Worm (Caenorhabditis elegans) whole organism, L3 larva: ENCODE measurements around the gene lst-6.

ENCODE experiments used
- ZK546.5 ChIP-seq: sonication (generic microtip); optimal IDR thresholded peaks from 2 replicates; lab custom pipeline; 2017; ENCODE audit warnings: missing biosample characterization, missing genetic modification characterization
- aly-2 ChIP-seq: fragments of 150-350 bp; optimal IDR thresholded peaks from 2 replicates; lab custom pipeline; 2014; ENCODE audit warnings: missing biosample characterization, missing genetic modification characterization
- ama-1 ChIP-seq: fragments of 150-350 bp; optimal IDR thresholded peaks from 2 replicates; lab custom pipeline; 2018
- ceh-16 ChIP-seq: sonication (generic microtip); optimal IDR thresholded peaks from 2 replicates; lab custom pipeline; 2017; ENCODE audit warnings: missing biosample characterization, missing genetic modification characterization
- ceh-28 ChIP-seq: fragments of 150-350 bp; optimal IDR thresholded peaks from 2 replicates; lab custom pipeline; 2014; ENCODE audit warnings: missing biosample characterization, missing genetic modification reagents, missing genetic modification characterization
- ceh-9 ChIP-seq: sonication (generic microtip); optimal IDR thresholded peaks from 2 replicates; lab custom pipeline; 2018; ENCODE audit warnings: missing biosample characterization, missing genetic modification characterization
- daf-12 ChIP-seq: fragments of 150-350 bp; optimal IDR thresholded peaks from 2 replicates; lab custom pipeline; 2014; ENCODE audit warnings: missing biosample characterization, missing genetic modification reagents, missing genetic modification characterization
- egl-27 ChIP-seq: sonication (generic microtip); optimal IDR thresholded peaks from 4 replicates; lab custom pipeline; 2017; ENCODE audit warnings: missing biosample characterization, missing genetic modification reagents, missing genetic modification characterization
- egl-5 ChIP-seq: fragments of 150-350 bp; optimal IDR thresholded peaks from 2 replicates; lab custom pipeline; 2017; ENCODE audit warnings: missing biosample characterization, missing genetic modification reagents, missing genetic modification characterization, inconsistent platforms
- elt-2 ChIP-seq: sonication (generic microtip); optimal IDR thresholded peaks from 2 replicates; lab custom pipeline; 2016; ENCODE audit warnings: missing genetic modification reagents, mild to moderate bottlenecking, missing genetic modification characterization, missing compliant biosample characterization
- elt-3 ChIP-seq, 3 experiments: fragments of 150-350 bp in 1 of 3; sonication (generic microtip) in 2 of 3; optimal IDR thresholded peaks; 2 replicates in 2 of 3; 4 replicates in 1 of 3; lab custom pipeline; 2014 to 2017; ENCODE audit warnings: missing biosample characterization in 3 of 3, missing genetic modification characterization in 3 of 3
- fkh-2 ChIP-seq: fragments of 150-350 bp; optimal IDR thresholded peaks from 2 replicates; lab custom pipeline; 2014; ENCODE audit warnings: missing biosample characterization, missing genetic modification reagents, missing genetic modification characterization
- fos-1 ChIP-seq: fragments of 150-350 bp; optimal IDR thresholded peaks from 2 replicates; lab custom pipeline; 2014; ENCODE audit warnings: missing biosample characterization, missing genetic modification characterization
- hmg-11 ChIP-seq: sonication (generic microtip); optimal IDR thresholded peaks from 2 replicates; lab custom pipeline; 2016; ENCODE audit warnings: missing genetic modification characterization, missing compliant biosample characterization
- jun-1 ChIP-seq: fragments of 150-350 bp; optimal IDR thresholded peaks from 2 replicates; lab custom pipeline; 2014; ENCODE audit warnings: missing biosample characterization, missing genetic modification reagents, missing genetic modification characterization
- lin-39 ChIP-seq: fragments of 150-350 bp; optimal IDR thresholded peaks from 2 replicates; lab custom pipeline; 2018; ENCODE audit warnings: missing biosample characterization, missing genetic modification reagents, missing genetic modification characterization
- mdl-1 ChIP-seq: fragments of 150-350 bp; optimal IDR thresholded peaks from 2 replicates; lab custom pipeline; 2014; ENCODE audit warnings: missing biosample characterization, missing genetic modification characterization
- nfya-1 ChIP-seq: sonication (generic microtip); optimal IDR thresholded peaks from 2 replicates; lab custom pipeline; 2017; ENCODE audit warnings: missing genetic modification characterization, mild to moderate bottlenecking, missing compliant biosample characterization, antibody characterized with exemption, moderate library complexity; ENCODE audit not compliant: insufficient read depth
- nhr-11 ChIP-seq: fragments of 150-350 bp; optimal IDR thresholded peaks from 2 replicates; lab custom pipeline; 2014; ENCODE audit warnings: missing biosample characterization, missing genetic modification characterization
- nhr-23 ChIP-seq: fragments of 150-350 bp; optimal IDR thresholded peaks from 2 replicates; lab custom pipeline; 2014; ENCODE audit warnings: missing biosample characterization, missing genetic modification reagents, missing genetic modification characterization
- nhr-25 ChIP-seq: sonication (generic microtip); optimal IDR thresholded peaks from 2 replicates; lab custom pipeline; 2017; ENCODE audit warnings: missing biosample characterization, missing genetic modification characterization
- nhr-43 ChIP-seq: sonication (generic microtip); optimal IDR thresholded peaks from 2 replicates; lab custom pipeline; 2016; ENCODE audit warnings: mild to moderate bottlenecking, missing genetic modification characterization, missing compliant biosample characterization; ENCODE audit not compliant: poor library complexity, severe bottlenecking
- nhr-67 ChIP-seq: fragments of 150-350 bp; optimal IDR thresholded peaks from 2 replicates; lab custom pipeline; 2014; ENCODE audit warnings: missing biosample characterization, missing genetic modification characterization
- pha-4 ChIP-seq: fragments of 150-350 bp; optimal IDR thresholded peaks from 2 replicates; lab custom pipeline; 2014; ENCODE audit warnings: missing biosample characterization, missing genetic modification reagents, missing genetic modification characterization
- pqm-1 ChIP-seq: fragments of 150-350 bp; optimal IDR thresholded peaks from 2 replicates; lab custom pipeline; 2017; ENCODE audit warnings: missing biosample characterization, missing genetic modification characterization, inconsistent platforms
- sea-2 ChIP-seq: fragments of 150-350 bp; sonication (generic microtip); optimal IDR thresholded peaks from 4 replicates; lab custom pipeline; 2014; ENCODE audit warnings: missing biosample characterization, missing genetic modification reagents, missing genetic modification characterization
- skn-1 ChIP-seq: fragments of 150-350 bp; optimal IDR thresholded peaks from 2 replicates; lab custom pipeline; 2014; ENCODE audit warnings: missing biosample characterization, missing genetic modification characterization
- snpc-4 ChIP-seq: fragments of 150-350 bp; optimal IDR thresholded peaks from 2 replicates; lab custom pipeline; 2014; ENCODE audit warnings: missing biosample characterization, missing genetic modification characterization
- tbx-2 ChIP-seq: sonication (generic microtip); optimal IDR thresholded peaks from 2 replicates; lab custom pipeline; 2016; ENCODE audit warnings: mild to moderate bottlenecking, missing genetic modification characterization, missing compliant biosample characterization
- unc-62 ChIP-seq: fragments of 150-350 bp; sonication (generic microtip); optimal IDR thresholded peaks from 4 replicates; lab custom pipeline; 2014; ENCODE audit warnings: missing biosample characterization, missing genetic modification reagents, missing genetic modification characterization
- zag-1 ChIP-seq: fragments of 150-350 bp; optimal IDR thresholded peaks from 2 replicates; lab custom pipeline; 2014; ENCODE audit warnings: missing biosample characterization, missing genetic modification characterization
- ztf-4 ChIP-seq: fragments of 150-350 bp; optimal IDR thresholded peaks from 2 replicates; lab custom pipeline; 2014; ENCODE audit warnings: missing biosample characterization, missing genetic modification characterization

Gene lst-6

DNA sequence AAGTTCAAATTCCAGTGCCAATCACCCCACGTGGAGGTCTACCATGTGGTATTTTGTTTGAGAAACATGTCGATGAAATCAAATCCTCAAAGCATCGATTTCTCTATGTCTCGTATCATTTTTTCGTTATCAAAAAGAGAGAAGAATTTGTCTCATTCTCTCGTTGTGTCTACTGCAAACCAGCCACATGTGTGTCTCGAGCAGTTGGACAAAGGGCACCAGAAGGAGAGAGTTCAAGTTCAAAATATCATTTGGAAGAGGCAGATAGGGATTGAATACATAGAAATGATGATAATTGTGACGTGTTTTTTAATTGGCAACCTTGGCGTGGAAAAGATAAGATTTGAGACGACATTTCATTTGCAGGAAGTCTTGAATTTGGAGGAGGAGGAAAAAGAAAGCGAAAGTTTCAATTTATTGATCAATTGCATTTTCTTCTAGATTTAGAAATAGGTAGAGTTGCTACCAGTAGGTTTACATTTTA lies 37.0 kb upstream of the lst-6 start:
- TF ChIP-seq sea-2 (no peak), elt-3 (tag; optimal IDR thresholded peaks at IDR 0.05; lab: Kevin White, UChicago) (peak in 1 of 3 experiments; percentile 76), elt-2 (tag; lab: Kevin White, UChicago) (peak; percentile 96), jun-1 (tag; lab: Kevin White, UChicago) (peak; percentile 46), snpc-4 (tag; lab: Kevin White, UChicago) (no peak), ceh-28 (tag; lab: Kevin White, UChicago) (peak; percentile 27), pqm-1 (tag; lab: Kevin White, UChicago) (peak; percentile 58), skn-1 (peak; percentile 53), fkh-2 (no peak), fos-1 (no peak), nhr-43 (tag; lab: Kevin White, UChicago) (peak; percentile 48), egl-5 (tag; lab: Kevin White, UChicago) (peak; percentile 30), nhr-23 (peak; percentile 38), hmg-11 (no peak), mdl-1 (tag; lab: Kevin White, UChicago) (peak; percentile 60), ama-1 (lab: Kevin White, UChicago) (no peak), nfya-1 (tag; lab: Kevin White, UChicago) (peak; percentile 32)

ce11 chrII:7057860-7058259 lies 35.6 kb upstream of the lst-6 start, which contains the start of gene cth-2:
Gene cth-2, minus strand, starts transcription at chrII:7057960.
- peak; percentile 9 for TF ChIP-seq nhr-11 (tag; lab: Kevin White, UChicago)
- TF ChIP-seq elt-2 (tag; lab: Kevin White, UChicago) = peak; percentile 21
- no peak for TF ChIP-seq ceh-16 (tag; lab: Kevin White, UChicago)
- peak; percentile 9 for TF ChIP-seq pha-4
- no peak for TF ChIP-seq nhr-67
- TF ChIP-seq, all 47 proteins: peak for 3

- TF ChIP-seq egl-27 (tag; lab: Kevin White, UChicago) (no peak), zag-1 (tag; lab: Kevin White, UChicago) (no peak), nhr-43 (tag; lab: Kevin White, UChicago) (peak; percentile 2), ZK546.5 (tag; lab: Kevin White, UChicago) (no peak), ztf-4 (tag; lab: Kevin White, UChicago) (no peak)
Observed at ce11 chrII:7056328-7056727, 34.0 kb upstream of the lst-6 start.

DNA sequence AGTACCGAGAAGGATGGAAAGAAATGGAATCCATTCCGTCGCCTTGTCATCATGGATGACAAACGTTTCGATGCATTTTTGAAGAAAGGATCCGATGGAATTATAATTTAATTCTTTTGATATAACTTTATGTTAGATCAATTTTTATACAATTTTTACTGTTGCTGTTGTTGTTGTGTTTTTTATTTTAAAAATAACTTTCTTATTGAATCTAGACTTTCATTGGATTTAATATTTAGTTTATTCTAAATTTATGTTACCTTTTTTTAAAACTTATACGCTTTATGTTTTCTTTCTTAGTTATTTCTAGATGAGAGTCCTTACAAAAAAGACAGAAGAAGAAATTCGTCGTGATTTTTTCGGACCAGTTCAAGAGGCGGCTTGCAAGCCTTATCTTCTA lies 32.7 kb upstream of the lst-6 start, which contains the start of gene ZK1127.3:
Gene ZK1127.3 (plus strand): TSS at position 301 of the 400 bp plus-strand sequence.
- TF ChIP-seq mdl-1 (tag; lab: Kevin White, UChicago) (no peak), nhr-43 (tag; lab: Kevin White, UChicago) (no peak)
- TF ChIP-seq, all 47 proteins: peak for 0

DNA sequence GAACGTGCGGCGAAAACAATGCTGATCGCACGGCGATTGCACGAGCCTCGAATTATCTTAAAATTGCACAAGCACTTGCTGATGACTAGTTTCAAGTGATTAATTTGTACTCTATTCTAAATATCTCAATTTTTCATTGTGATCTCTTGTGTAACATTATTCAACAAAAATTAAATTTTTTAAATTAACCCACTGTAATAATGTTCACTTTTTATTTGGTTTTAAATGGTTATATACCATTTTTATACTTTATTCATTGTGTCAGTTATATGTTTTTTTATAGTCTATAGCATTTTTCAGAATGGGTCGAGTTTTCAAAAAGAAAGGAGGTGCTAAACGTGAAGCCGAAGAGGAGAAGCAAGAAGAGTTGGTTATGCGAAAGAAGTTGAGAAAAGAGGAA lies 31.3 kb upstream of the lst-6 start, which contains the start of gene ZK1127.4:
Gene ZK1127.4 (plus strand): TSS at position 301 of the 400 bp plus-strand sequence.
- TF ChIP-seq zag-1 (tag; lab: Kevin White, UChicago) = no peak
- no peak for TF ChIP-seq egl-27 (tag; lab: Kevin White, UChicago)
- TF ChIP-seq snpc-4 (tag; lab: Kevin White, UChicago) = no peak
- no peak for TF ChIP-seq nhr-23
- TF ChIP-seq lin-39 (tag; lab: Kevin White, UChicago) = no peak
- TF ChIP-seq ZK546.5 (tag; lab: Kevin White, UChicago) = no peak
- TF ChIP-seq ceh-28 (tag; lab: Kevin White, UChicago) = no peak
- no peak for TF ChIP-seq nhr-67
- no peak for TF ChIP-seq nfya-1 (tag; lab: Kevin White, UChicago)
- no peak for TF ChIP-seq unc-62 (GFP tag; lab: Kevin White, UChicago)
- no peak for TF ChIP-seq nhr-25 (tag; lab: Kevin White, UChicago)
- TF ChIP-seq daf-12 = no peak
- TF ChIP-seq tbx-2 (tag; lab: Kevin White, UChicago) = no peak
- no peak for TF ChIP-seq fos-1
- no peak for TF ChIP-seq ceh-9 (tag; lab: Kevin White, UChicago)
- no peak for TF ChIP-seq skn-1
- no peak for TF ChIP-seq aly-2
